Fruit fly (Drosophila melanogaster) whole organism, adult: Measurements from ENCODE around the gene Trxr1.

Experiments used
- CG11617 ChIP-seq: fragments of 200-800 bp; sonication (Bioruptor generic); optimal IDR thresholded peaks from 2 replicates; lab custom pipeline; 2017; ENCODE audit warnings: mild to moderate bottlenecking, missing biosample characterization, missing genetic modification reagents, missing genetic modification characterization
- CG12768 ChIP-seq: fragments of 200-800 bp; sonication (Bioruptor generic); optimal IDR thresholded peaks from 2 replicates; lab custom pipeline; 2017; ENCODE audit warnings: missing biosample characterization, missing genetic modification characterization, mild to moderate bottlenecking, moderate library complexity, missing genetic modification reagents
- CG14711 ChIP-seq: fragments of 200-800 bp; sonication (Bioruptor generic); optimal IDR thresholded peaks from 2 replicates; lab custom pipeline; 2018; ENCODE audit warnings: missing biosample characterization, mild to moderate bottlenecking, missing genetic modification characterization, moderate library complexity
- CG1620 ChIP-seq: fragments of 200-800 bp; sonication (Bioruptor generic); optimal IDR thresholded peaks from 2 replicates; lab custom pipeline; 2016; ENCODE audit warnings: missing biosample characterization, missing genetic modification characterization
- CG33017 ChIP-seq: fragments of 200-800 bp; sonication (Bioruptor generic); optimal IDR thresholded peaks from 2 replicates; lab custom pipeline; 2018; ENCODE audit warnings: missing biosample characterization, mild to moderate bottlenecking, missing genetic modification characterization, moderate library complexity
- CG5204 ChIP-seq: fragments of 200-800 bp; sonication (Bioruptor generic); optimal IDR thresholded peaks from 2 replicates; lab custom pipeline; 2016; ENCODE audit warnings: missing biosample characterization, missing genetic modification characterization
- CG7045 ChIP-seq: fragments of 200-800 bp; sonication (Bioruptor generic); optimal IDR thresholded peaks from 2 replicates; lab custom pipeline; 2017; ENCODE audit warnings: missing biosample characterization, mild to moderate bottlenecking, missing genetic modification characterization
- CG7101 ChIP-seq: fragments of 200-800 bp; sonication (Bioruptor generic); optimal IDR thresholded peaks from 2 replicates; lab custom pipeline; 2018; ENCODE audit warnings: missing biosample characterization, mild to moderate bottlenecking, missing genetic modification characterization, moderate library complexity
- Clk ChIP-seq: fragments of 200-800 bp; sonication (Bioruptor generic); optimal IDR thresholded peaks from 2 replicates; lab custom pipeline; 2017; ENCODE audit warnings: missing biosample characterization, missing genetic modification characterization
- Crg-1 ChIP-seq: fragments of 200-800 bp; sonication (Bioruptor generic); optimal IDR thresholded peaks from 2 replicates; lab custom pipeline; 2016; ENCODE audit warnings: missing biosample characterization, missing genetic modification characterization
- Hr96 ChIP-seq: fragments of 200-800 bp; sonication (Bioruptor generic); optimal IDR thresholded peaks from 2 replicates; lab custom pipeline; 2016; ENCODE audit warnings: missing biosample characterization, missing genetic modification characterization
- Mnt ChIP-seq: fragments of 200-800 bp; sonication (Bioruptor generic); optimal IDR thresholded peaks from 2 replicates; lab custom pipeline; 2016; ENCODE audit warnings: missing biosample characterization, mild to moderate bottlenecking, missing genetic modification characterization
- bab1 ChIP-seq: fragments of 200-800 bp; sonication (Bioruptor generic); optimal IDR thresholded peaks from 3 replicates; lab custom pipeline; 2019; ENCODE audit warnings: missing biosample characterization, mild to moderate bottlenecking, missing genetic modification characterization, moderate library complexity
- cic ChIP-seq: fragments of 200-800 bp; sonication (Bioruptor generic); optimal IDR thresholded peaks from 2 replicates; lab custom pipeline; 2017; ENCODE audit warnings: missing biosample characterization, mild to moderate bottlenecking, missing genetic modification characterization, moderate library complexity
- cnc ChIP-seq, 2 experiments: fragments of >200 bp; optimal IDR thresholded peaks; 2 replicates each; lab custom pipeline; 2017
- kay ChIP-seq: fragments of 200-800 bp; sonication (Bioruptor generic); peaks from one replicate; lab custom pipeline; 2016; ENCODE audit warnings: missing biosample characterization, missing genetic modification characterization, borderline replicate concordance
- ovo ChIP-seq: fragments of 200-800 bp; sonication (Bioruptor generic); optimal IDR thresholded peaks from 2 replicates; lab custom pipeline; 2016; ENCODE audit warnings: missing biosample characterization, missing genetic modification characterization
- pad ChIP-seq: fragments of 200-800 bp; sonication (Bioruptor generic); optimal IDR thresholded peaks from 3 replicates; lab custom pipeline; 2017; ENCODE audit warnings: missing biosample characterization, missing genetic modification characterization, mild to moderate bottlenecking, moderate library complexity, missing genetic modification reagents
- tj ChIP-seq: fragments of 200-800 bp; sonication (Bioruptor generic); optimal IDR thresholded peaks from 3 replicates; lab custom pipeline; 2017; ENCODE audit warnings: missing biosample characterization, mild to moderate bottlenecking, missing genetic modification characterization, moderate library complexity
- toe ChIP-seq: fragments of 200-800 bp; sonication (Bioruptor generic); optimal IDR thresholded peaks from 2 replicates; lab custom pipeline; 2016; ENCODE audit warnings: missing biosample characterization, missing genetic modification characterization

Gene Trxr1

dm6 chrX:8254739-8255326 is 12.5 kb downstream of the Trxr1 start:
- TF ChIP-seq ovo, result no peak
- TF ChIP-seq Clk (GFP tag; lab: Kevin White, UChicago), result no peak
- TF ChIP-seq cnc (optimal IDR thresholded peaks at IDR 0.05; lab: Kevin White, UChicago), result no peak
- TF ChIP-seq toe (GFP tag; lab: Kevin White, UChicago), result no peak
- TF ChIP-seq pad (GFP tag; lab: Kevin White, UChicago), result no peak
- no peak for TF ChIP-seq CG12768
- no peak for TF ChIP-seq CG7101 (tag; lab: Kevin White, UChicago)
- TF ChIP-seq CG14711 (tag; lab: Kevin White, UChicago), result no peak
- TF ChIP-seq CG7045, result no peak
- TF ChIP-seq kay (GFP tag; lab: Kevin White, UChicago), result no peak
- no peak for TF ChIP-seq tj (GFP tag; lab: Kevin White, UChicago)
- no peak for TF ChIP-seq CG33017 (tag; lab: Kevin White, UChicago)
- no peak for TF ChIP-seq Hr96

DNA sequence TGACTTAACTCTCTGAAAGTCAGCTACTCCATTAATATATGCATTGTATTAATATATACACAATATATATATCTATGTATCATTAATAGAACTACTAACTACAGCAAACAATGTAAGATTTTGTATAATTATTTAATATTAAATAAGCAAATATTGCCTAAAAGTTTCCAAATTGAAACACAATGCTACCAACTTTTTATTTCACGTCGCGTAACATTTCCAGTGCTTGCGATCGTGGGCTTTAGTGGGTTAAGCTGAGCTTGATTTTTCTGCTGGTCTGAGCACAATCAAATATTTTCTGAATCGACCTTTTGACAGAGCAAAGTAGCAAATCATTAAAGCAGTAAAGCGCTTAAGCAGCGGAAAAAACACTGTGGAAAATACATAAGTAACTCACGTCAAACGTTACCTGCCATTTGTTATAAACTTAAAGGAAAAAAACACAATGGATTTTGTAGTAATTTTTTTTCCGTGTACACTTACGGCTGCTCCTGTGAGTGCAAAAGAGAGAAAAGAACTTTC is 16.0 kb downstream of the Trxr1 start:
- TF ChIP-seq CG5204 (GFP tag; lab: Kevin White, UChicago), result no peak
- peak; percentile 67 for TF ChIP-seq bab1 (GFP tag; lab: Kevin White, UChicago)
- no peak for TF ChIP-seq cnc (optimal IDR thresholded peaks at IDR 0.05; lab: Kevin White, UChicago)
- no peak for TF ChIP-seq cic (GFP tag; lab: Kevin White, UChicago)
- TF ChIP-seq Mnt (GFP tag; lab: Kevin White, UChicago), result no peak
- no peak for TF ChIP-seq CG11617 (GFP tag; lab: Kevin White, UChicago)
- TF ChIP-seq tj (GFP tag; lab: Kevin White, UChicago), result peak; percentile 66
- TF ChIP-seq CG1620 (GFP tag; lab: Kevin White, UChicago), result no peak
- TF ChIP-seq pad (GFP tag; lab: Kevin White, UChicago), result no peak
- no peak for TF ChIP-seq Crg-1 (GFP tag; lab: Kevin White, UChicago)
- no peak for TF ChIP-seq CG33017 (tag; lab: Kevin White, UChicago)
- no peak for TF ChIP-seq Clk (GFP tag; lab: Kevin White, UChicago)
- no peak for TF ChIP-seq CG14711 (tag; lab: Kevin White, UChicago)
- TF ChIP-seq Hr96, result no peak
- no peak for TF ChIP-seq CG7045
- TF ChIP-seq kay (GFP tag; lab: Kevin White, UChicago), result no peak

dm6 chrX:8259881-8260280 is 17.6 kb downstream of the Trxr1 start:
- TF ChIP-seq cnc (optimal IDR thresholded peaks at IDR 0.05; lab: Kevin White, UChicago) (no peak), Crg-1 (GFP tag; lab: Kevin White, UChicago) (no peak), bab1 (GFP tag; lab: Kevin White, UChicago) (peak; percentile 70), CG1620 (GFP tag; lab: Kevin White, UChicago) (peak; percentile 27), CG12768 (no peak), CG5204 (GFP tag; lab: Kevin White, UChicago) (no peak), CG14711 (tag; lab: Kevin White, UChicago) (no peak), kay (GFP tag; lab: Kevin White, UChicago) (no peak)

- no peak for TF ChIP-seq CG5204 (GFP tag; lab: Kevin White, UChicago)
- TF ChIP-seq cnc (optimal IDR thresholded peaks at IDR 0.05; lab: Kevin White, UChicago), result no peak
- TF ChIP-seq CG14711 (tag; lab: Kevin White, UChicago), result no peak
- no peak for TF ChIP-seq Clk (GFP tag; lab: Kevin White, UChicago)
- TF ChIP-seq bab1 (GFP tag; lab: Kevin White, UChicago), result peak; percentile 46
- TF ChIP-seq cic (GFP tag; lab: Kevin White, UChicago), result no peak
These were observed 20.9 kb downstream of the Trxr1 start for dm6 chrX:8263236-8263635.

DNA sequence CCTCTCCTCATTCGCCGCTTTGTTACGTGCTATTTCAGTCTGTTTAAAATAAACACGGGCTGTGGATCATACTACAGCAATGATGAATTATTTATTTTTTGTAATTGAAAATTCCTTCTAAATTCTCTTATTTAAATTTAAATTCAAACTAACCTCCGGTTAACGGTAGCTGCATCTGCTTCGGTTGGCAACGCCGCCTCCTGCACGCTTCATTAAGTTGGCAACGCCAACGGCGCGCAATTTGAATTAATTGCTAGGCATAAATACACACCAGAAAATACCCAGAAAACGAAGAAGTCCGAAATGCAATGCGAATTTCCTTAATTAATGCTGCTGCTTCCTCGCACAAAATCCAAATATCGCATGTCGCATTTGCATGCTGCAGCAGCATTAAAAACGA is 22.9 kb downstream of the Trxr1 start:
- TF ChIP-seq Clk (GFP tag; lab: Kevin White, UChicago) (no peak), bab1 (GFP tag; lab: Kevin White, UChicago) (peak; percentile 28)

DNA sequence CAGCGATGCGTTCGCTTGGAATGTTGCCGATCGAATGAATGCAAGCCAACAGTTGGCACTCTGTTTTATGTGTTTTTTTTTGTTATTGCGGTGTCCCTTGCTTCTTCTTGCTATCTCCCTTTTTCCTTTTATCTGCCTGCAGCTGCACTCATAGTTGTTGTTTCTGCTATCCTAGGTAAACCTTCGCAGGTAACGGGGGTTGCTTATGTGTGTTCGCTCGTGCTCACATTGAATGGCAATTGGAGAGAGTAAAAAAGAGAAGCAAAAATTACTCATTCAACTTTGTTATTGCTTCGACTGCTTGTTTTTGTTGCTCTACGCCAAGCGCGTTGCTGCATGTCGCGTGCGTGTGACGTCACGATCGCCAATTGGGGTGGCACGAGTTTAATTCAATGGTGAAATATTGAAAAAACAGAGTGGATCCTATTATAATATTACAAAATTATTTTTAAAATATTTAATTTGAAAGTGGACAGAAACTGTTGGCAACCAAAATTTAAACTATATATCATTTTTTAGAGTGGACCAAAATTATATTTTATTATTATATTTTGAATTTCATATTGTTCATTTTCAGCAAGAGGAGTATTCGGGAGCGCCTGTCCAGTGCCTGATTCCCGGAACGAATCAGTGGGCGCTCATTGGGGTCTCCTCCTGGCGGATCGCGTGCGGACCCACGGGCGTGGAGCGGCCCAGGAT is 29.2 kb downstream of the Trxr1 start, which contains the start of gene Corp:
Gene Corp, minus strand, starts transcription at position 47 of the 699 bp plus-strand sequence.
- TF ChIP-seq Clk (GFP tag; lab: Kevin White, UChicago), result no peak
- peak; percentile 75 for TF ChIP-seq CG14711 (tag; lab: Kevin White, UChicago)
- TF ChIP-seq CG12768, result no peak
- TF ChIP-seq CG1620 (GFP tag; lab: Kevin White, UChicago), result no peak
- peak; percentile 82 for TF ChIP-seq CG11617 (GFP tag; lab: Kevin White, UChicago)
- no peak for TF ChIP-seq kay (GFP tag; lab: Kevin White, UChicago)
- TF ChIP-seq CG33017 (tag; lab: Kevin White, UChicago), result peak; percentile 64
- peak; percentile 87 for TF ChIP-seq CG7101 (tag; lab: Kevin White, UChicago)
- peak; percentile 28 for TF ChIP-seq cic (GFP tag; lab: Kevin White, UChicago)
- TF ChIP-seq CG7045, result peak; percentile 54
- TF ChIP-seq bab1 (GFP tag; lab: Kevin White, UChicago), result peak; percentile 95
- TF ChIP-seq tj (GFP tag; lab: Kevin White, UChicago), result peak; percentile 48
- TF ChIP-seq Hr96, result no peak
- TF ChIP-seq ovo, result peak; percentile 81
- no peak for TF ChIP-seq toe (GFP tag; lab: Kevin White, UChicago)
- TF ChIP-seq pad (GFP tag; lab: Kevin White, UChicago), result peak; percentile 41
- no peak for TF ChIP-seq CG5204 (GFP tag; lab: Kevin White, UChicago)
- TF ChIP-seq Mnt (GFP tag; lab: Kevin White, UChicago), result peak; percentile 36
- TF ChIP-seq Crg-1 (GFP tag; lab: Kevin White, UChicago), result no peak
- no peak for TF ChIP-seq cnc (optimal IDR thresholded peaks at IDR 0.05; lab: Kevin White, UChicago)
